Worm (Caenorhabditis elegans) whole organism, L4 larva: ENCODE results near the gene F49F1.18.
A peak's percentile ranks its signal among the peaks of the same experiment; 100 is the strongest.

Experiments used
- F10B5.3 ChIP-seq: sonication (generic microtip); optimal IDR thresholded peaks from 2 replicates; lab custom pipeline; 2016; ENCODE audit warnings: mild to moderate bottlenecking, missing genetic modification characterization, missing compliant biosample characterization
- F26F4.8 ChIP-seq: fragments of 200-800 bp; sonication (Bioruptor generic); conservative IDR thresholded peaks from 2 replicates; pipeline ENCODE4 v1.3.6; 2022; ENCODE audit warnings: missing genetic modification characterization, missing compliant biosample characterization
- T26A8.4 ChIP-seq: fragments of 200-800 bp; sonication (Bioruptor generic); IDR thresholded peaks from 2 replicates; pipeline ENCODE4 v1.3.6; 2022; ENCODE audit warnings: missing genetic modification characterization, missing compliant biosample characterization
- ZK546.5 ChIP-seq, 2 experiments: sonication (generic microtip); optimal IDR thresholded peaks; 2 replicates each; lab custom pipeline; 2017; ENCODE audit warnings: missing biosample characterization in 2 of 2, missing genetic modification characterization in 2 of 2
- aha-1 ChIP-seq: fragments of 150-350 bp; peaks from one replicate; lab custom pipeline; 2014; ENCODE audit warnings: missing biosample characterization, missing genetic modification characterization
- aly-2 ChIP-seq: sonication (generic microtip); optimal IDR thresholded peaks from 2 replicates; lab custom pipeline; 2018; ENCODE audit warnings: missing biosample characterization, missing genetic modification characterization
- ceh-62 ChIP-seq: sonication (generic microtip); optimal IDR thresholded peaks from 2 replicates; lab custom pipeline; 2017; ENCODE audit warnings: missing biosample characterization, missing genetic modification characterization
- ceh-82 ChIP-seq: sonication (generic microtip); optimal IDR thresholded peaks from 2 replicates; lab custom pipeline; 2017; ENCODE audit warnings: missing biosample characterization, missing genetic modification characterization
- ctbp-1 ChIP-seq: fragments of 200-800 bp; sonication (Bioruptor generic); IDR thresholded peaks from 2 replicates; pipeline ENCODE4 v1.3.6; 2022; ENCODE audit warnings: missing genetic modification reagents, missing genetic modification characterization, missing compliant biosample characterization
- daf-19 ChIP-seq: fragments of 200-800 bp; sonication (Bioruptor generic); conservative IDR thresholded peaks from 2 replicates; pipeline ENCODE4 v1.3.6; 2022; ENCODE audit warnings: missing genetic modification characterization, missing compliant biosample characterization
- dmd-6 ChIP-seq: fragments of 200-800 bp; sonication (Bioruptor generic); IDR thresholded peaks from 2 replicates; pipeline ENCODE4 v1.3.6; 2022; ENCODE audit warnings: missing genetic modification reagents, missing genetic modification characterization, missing compliant biosample characterization
- dmd-8 ChIP-seq: fragments of 200-800 bp; sonication (Bioruptor generic); IDR thresholded peaks from 2 replicates; pipeline ENCODE4 v1.3.6; 2022; ENCODE audit warnings: missing genetic modification characterization, missing compliant biosample characterization
- dmd-9 ChIP-seq: fragments of 200-800 bp; sonication (Bioruptor generic); IDR thresholded peaks from 2 replicates; pipeline ENCODE4 v1.3.6; 2022; ENCODE audit warnings: missing genetic modification reagents, missing genetic modification characterization, missing compliant biosample characterization
- gei-8 ChIP-seq: fragments of 200-800 bp; sonication (Bioruptor generic); optimal IDR thresholded peaks from 2 replicates; lab custom pipeline; 2018; ENCODE audit warnings: mild to moderate bottlenecking, missing genetic modification characterization, missing compliant biosample characterization
- hif-1 ChIP-seq, 2 experiments: sonication (generic microtip); optimal IDR thresholded peaks; 2 replicates each; lab custom pipeline; 2016 to 2017; ENCODE audit warnings: missing compliant biosample characterization in 2 of 2, missing genetic modification characterization in 2 of 2, missing genetic modification reagents in 2 of 2, missing genotype in 2 of 2, mild to moderate bottlenecking in 1 of 2
- hlh-11 ChIP-seq: fragments of 200-800 bp; sonication (Bioruptor generic); optimal IDR thresholded peaks from 2 replicates; lab custom pipeline; 2018; ENCODE audit warnings: mild to moderate bottlenecking, missing genetic modification characterization, missing compliant biosample characterization
- lin-1 ChIP-seq: fragments of 200-800 bp; sonication (Bioruptor generic); IDR thresholded peaks from 2 replicates; pipeline ENCODE4 v1.3.6; 2022; ENCODE audit warnings: missing genetic modification reagents, missing genetic modification characterization, missing compliant biosample characterization
- lin-15B ChIP-seq: fragments of 150-350 bp; sonication (generic microtip); optimal IDR thresholded peaks from 3 replicates; lab custom pipeline; 2014; ENCODE audit warnings: missing biosample characterization, missing genetic modification characterization
- lin-29 ChIP-seq: fragments of 200-800 bp; sonication (Bioruptor generic); IDR thresholded peaks from 2 replicates; pipeline ENCODE4 v1.3.6; 2022; ENCODE audit warnings: missing genetic modification reagents, missing genetic modification characterization, missing compliant biosample characterization
- lin-38 ChIP-seq: fragments of 200-800 bp; sonication (Bioruptor generic); IDR thresholded peaks from 2 replicates; pipeline ENCODE4 v1.3.6; 2022; ENCODE audit warnings: missing genetic modification reagents, missing genetic modification characterization, missing compliant biosample characterization
- madf-5 ChIP-seq, 2 experiments: fragments of 200-800 bp; sonication (Bioruptor generic); IDR thresholded peaks; 2 replicates each; pipeline ENCODE4 v1.3.6; 2022; ENCODE audit warnings: missing compliant biosample characterization in 2 of 2, missing genetic modification characterization in 2 of 2
- mdl-1 ChIP-seq, 2 experiments: fragments of 150-350 bp in 1 of 2; sonication (generic microtip) in 1 of 2; optimal IDR thresholded peaks; 2 replicates each; lab custom pipeline; 2014 to 2017; ENCODE audit warnings: missing biosample characterization in 2 of 2, missing genetic modification characterization in 2 of 2
- mxl-2 ChIP-seq: fragments of 200-800 bp; sonication (Bioruptor generic); conservative IDR thresholded peaks from 2 replicates; pipeline ENCODE4 v1.3.6; 2022; ENCODE audit warnings: missing genetic modification reagents, missing genetic modification characterization, missing compliant biosample characterization
- mxl-3 ChIP-seq: fragments of 200-800 bp; sonication (Bioruptor generic); optimal IDR thresholded peaks from 2 replicates; lab custom pipeline; 2018; ENCODE audit warnings: mild to moderate bottlenecking, missing genetic modification characterization, missing compliant biosample characterization
- nhr-237 ChIP-seq: sonication (generic microtip); optimal IDR thresholded peaks from 2 replicates; lab custom pipeline; 2017; ENCODE audit warnings: missing biosample characterization, missing genetic modification characterization
- nhr-25 ChIP-seq: sonication (generic microtip); optimal IDR thresholded peaks from 2 replicates; lab custom pipeline; 2017; ENCODE audit warnings: missing genetic modification characterization, mild to moderate bottlenecking, missing compliant biosample characterization, antibody characterized with exemption, moderate library complexity, borderline replicate concordance; ENCODE audit not compliant: insufficient read depth
- nhr-42 ChIP-seq: fragments of 200-800 bp; sonication (Bioruptor generic); IDR thresholded peaks from 2 replicates; pipeline ENCODE4 v1.3.6; 2022; ENCODE audit warnings: missing genetic modification characterization, missing compliant biosample characterization
- nhr-77 ChIP-seq: fragments of 150-350 bp; optimal IDR thresholded peaks from 2 replicates; lab custom pipeline; 2014; ENCODE audit warnings: missing biosample characterization, missing genetic modification characterization
- pha-4 ChIP-seq, 2 experiments: fragments of 150-350 bp in 1 of 2; fragments of 200-800 bp in 1 of 2; sonication (Bioruptor generic) in 1 of 2; IDR thresholded peaks in 1 of 2; optimal IDR thresholded peaks in 1 of 2; 2 replicates each; pipeline versions ENCODE4 v1.3.6 to Lab custom; 2014 to 2022; ENCODE audit warnings: missing genetic modification characterization in 2 of 2, missing genetic modification reagents in 2 of 2, missing biosample characterization in 1 of 2, missing compliant biosample characterization in 1 of 2
- pqm-1 ChIP-seq: sonication (generic microtip); optimal IDR thresholded peaks from 2 replicates; lab custom pipeline; 2017; ENCODE audit warnings: missing biosample characterization, missing genetic modification characterization
- unc-62 ChIP-seq, 3 experiments: fragments of 150-350 bp in 1 of 3; sonication (generic microtip); optimal IDR thresholded peaks in 2 of 3; peaks in 1 of 3; 1 replicate in 1 of 3; 2 replicates in 2 of 3; lab custom pipeline; 2014 to 2017; ENCODE audit warnings: missing biosample characterization in 3 of 3, missing genetic modification characterization in 3 of 3, missing genetic modification reagents in 3 of 3, missing genotype in 1 of 3

Gene F49F1.18

ce11 chrIV:4121055-4121454, 19.1 kb downstream of the F49F1.18 start:
- TF ChIP-seq pqm-1: peak; percentile 43
- peak; percentile 28 for TF ChIP-seq hlh-11 (tag; lab: Kevin White, UChicago)
- TF ChIP-seq ctbp-1: no peak
- no peak for TF ChIP-seq F10B5.3 (tag; lab: Kevin White, UChicago)
- TF ChIP-seq lin-1 (GFP tag; lab: Robert Waterston, UW): no peak
- peak; percentile 23; the same call in 1 of the 2 replicates for TF ChIP-seq dmd-6 (GFP tag; lab: Robert Waterston, UW)

ce11 chrIV:4120263-4120662, 19.9 kb downstream of the F49F1.18 start, which contains the start of gene F49F1.5:
Gene F49F1.5 (minus strand): TSS chrIV:4120415.
- TF ChIP-seq ceh-62 (tag; lab: Kevin White, UChicago): no peak

ce11 chrIV:4117432-4117831, 22.7 kb downstream of the F49F1.18 start, which contains the start of gene drd-50:
Gene drd-50 (plus strand): TSS chrIV:4117732.
- no peak for TF ChIP-seq ZK546.5 (tag; optimal IDR thresholded peaks at IDR 0.05; lab: Kevin White, UChicago)
- no peak for TF ChIP-seq lin-38 (GFP tag; lab: Robert Waterston, UW)
- no peak for TF ChIP-seq T26A8.4 (GFP tag; lab: Robert Waterston, UW)
- no peak for TF ChIP-seq nhr-237 (tag; lab: Kevin White, UChicago)
- TF ChIP-seq madf-5 (GFP tag; IDR thresholded peaks at IDR 0.05; lab: Robert Waterston, UW): no peak
- no peak for TF ChIP-seq dmd-8 (GFP tag; lab: Robert Waterston, UW)
- no peak for TF ChIP-seq lin-29 (GFP tag; lab: Robert Waterston, UW)
- peak; percentile 42 for TF ChIP-seq pqm-1
- no peak for TF ChIP-seq nhr-42 (GFP tag; lab: Robert Waterston, UW)

ce11 chrIV:4115634-4116033, 24.5 kb downstream of the F49F1.18 start, which contains the start of the genes F49F1.4 and F49F1.2:
Gene F49F1.4 (minus strand): TSS chrIV:4115734.
Gene F49F1.2 (plus strand): TSS chrIV:4115943.
- TF ChIP-seq mdl-1 (tag; optimal IDR thresholded peaks at IDR 0.05; lab: Kevin White, UChicago) (no peak), F26F4.8 (GFP tag; lab: Robert Waterston, UW) (no peak), mxl-2 (no peak), aly-2 (tag; lab: Kevin White, UChicago) (no peak), ceh-82 (no peak), dmd-9 (GFP tag; lab: Robert Waterston, UW) (no peak), pha-4 (GFP tag; IDR thresholded peaks at IDR 0.05; lab: Robert Waterston, UW) (no peak), pha-4 (tag; optimal IDR thresholded peaks at IDR 0.05; lab: Kevin White, UChicago) (no peak), hif-1 (tag; optimal IDR thresholded peaks at IDR 0.05; lab: Kevin White, UChicago) (no peak)

ce11 chrIV:4114526-4114925, 25.6 kb downstream of the F49F1.18 start, which contains the start of gene F49F1.15:
Gene F49F1.15 (minus strand): TSS chrIV:4114626.
- no peak for TF ChIP-seq lin-15B (tag; lab: Kevin White, UChicago)
- TF ChIP-seq aha-1 (tag; lab: Kevin White, UChicago): no peak
- no peak for TF ChIP-seq daf-19 (GFP tag; lab: Robert Waterston, UW)
- no peak for TF ChIP-seq mxl-3 (GFP tag; lab: Kevin White, UChicago)
- no peak for TF ChIP-seq unc-62 (GFP tag; optimal IDR thresholded peaks at IDR 0.05 in 1 of 2; lab: Kevin White, UChicago)
- TF ChIP-seq unc-62 (tag; optimal IDR thresholded peaks at IDR 0.05; lab: Kevin White, UChicago): no peak
- no peak for TF ChIP-seq nhr-25
- no peak for TF ChIP-seq gei-8 (GFP tag; lab: Kevin White, UChicago)
- no peak for TF ChIP-seq nhr-77 (tag; lab: Kevin White, UChicago)
